Worm (Caenorhabditis elegans) whole organism, L4/young adult: ENCODE data around the gene K09C4.4.

Source experiments
- W03F9.2 ChIP-seq: fragments of 150-350 bp; optimal IDR thresholded peaks from 2 replicates; lab custom pipeline; 2014; ENCODE audit warnings: missing biosample characterization, missing genetic modification characterization
- dao-5 ChIP-seq: sonication (generic microtip); optimal IDR thresholded peaks from 2 replicates; lab custom pipeline; 2016; ENCODE audit warnings: missing genotype, missing genetic modification characterization, moderate library complexity, missing compliant biosample characterization
- him-1 ChIP-seq: sonication (generic microtip); optimal IDR thresholded peaks from 2 replicates; lab custom pipeline; 2016; ENCODE audit warnings: missing genotype, missing genetic modification reagents, missing genetic modification characterization, missing compliant biosample characterization

ce11 chrX:3300582-3300981 lies 11.3 kb downstream of the K09C4.4 start:
- no peak for TF ChIP-seq W03F9.2 (tag; lab: Kevin White, UChicago)
- no peak for TF ChIP-seq him-1
- TF ChIP-seq dao-5 (tag; lab: Kevin White, UChicago), result no peak
